Fruit fly (Drosophila melanogaster): ENCODE results near the gene CG7394.
A peak's percentile ranks its signal among the peaks of the same experiment; 100 is the strongest.

Gene CG7394

dm6 chr3L:11555662-11556460 is 5.9 kb upstream of the CG7394 start (continued):
- peak; percentile 70 for TF ChIP-seq Camta (GFP tag; optimal IDR thresholded peaks at IDR 0.05)
- peak; percentile 60 for TF ChIP-seq tap (tag; optimal IDR thresholded peaks at IDR 0.05)
- peak; percentile 84 for TF ChIP-seq CG7556 (GFP tag; optimal IDR thresholded peaks at IDR 0.05)
- TF ChIP-seq CG7357 (GFP tag; IDR thresholded peaks at IDR 0.05): 0 out of 3 replicates have a peak, but pooled peaks have one; percentile 30
- TF ChIP-seq zen (tag; optimal IDR thresholded peaks at IDR 0.05): peak; percentile 57
- TF ChIP-seq CG6765 (GFP tag; optimal IDR thresholded peaks at IDR 0.05): peak; percentile 59
- peak; percentile 77 for TF ChIP-seq nerfin-1 (tag; optimal IDR thresholded peaks at IDR 0.05)
- peak; percentile 49 for TF ChIP-seq CG17568 (GFP tag; optimal IDR thresholded peaks at IDR 0.05)
- TF ChIP-seq so (GFP tag; IDR thresholded peaks at IDR 0.05): peak; percentile 51; the same call in 1 of the 3 replicates
- peak; percentile 46; the same call in 1 of the 2 replicates for TF ChIP-seq ttk (GFP tag; IDR thresholded peaks at IDR 0.05)
- no peak for TF ChIP-seq sens-2 (GFP tag; IDR thresholded peaks at IDR 0.05)
- TF ChIP-seq CG16815 (GFP tag; optimal IDR thresholded peaks at IDR 0.05): peak; percentile 56
- no peak for TF ChIP-seq Trl (optimal IDR thresholded peaks at IDR 0.05)
- peak; percentile 32 for TF ChIP-seq Trl (GFP tag; optimal IDR thresholded peaks at IDR 0.05)
- TF ChIP-seq dpn (GFP tag; optimal IDR thresholded peaks at IDR 0.05): peak; percentile 44 to 59
- TF ChIP-seq nmo (GFP tag; optimal IDR thresholded peaks at IDR 0.05): peak; percentile 85
- TF ChIP-seq Nf-YA (GFP tag; IDR thresholded peaks at IDR 0.05): no peak
- TF ChIP-seq crc (GFP tag; optimal IDR thresholded peaks at IDR 0.05): no peak
- peak; percentile 82 for TF ChIP-seq CG17359 (tag; optimal IDR thresholded peaks at IDR 0.05)
- peak; percentile 34 for TF ChIP-seq CG13775 (GFP tag; optimal IDR thresholded peaks at IDR 0.05)
- TF ChIP-seq ERR (GFP tag; optimal IDR thresholded peaks at IDR 0.05): peak; percentile 24
- peak; percentile 87 for TF ChIP-seq CoRest (tag; optimal IDR thresholded peaks at IDR 0.05)
- TF ChIP-seq Asciz (GFP tag; optimal IDR thresholded peaks at IDR 0.05): peak; percentile 85
- no peak for TF ChIP-seq pan (optimal IDR thresholded peaks at IDR 0.05)
- TF ChIP-seq pan (GFP tag; optimal IDR thresholded peaks at IDR 0.05 in 1 of 2, IDR thresholded peaks at IDR 0.05 in 1 of 2): peak in 1 of 2 experiments; percentile 58
- no peak for TF ChIP-seq D19B (GFP tag; optimal IDR thresholded peaks at IDR 0.05)
- TF ChIP-seq CG13123 (GFP tag; optimal IDR thresholded peaks at IDR 0.05): peak; percentile 27
- peak; percentile 88 for TF ChIP-seq grau (tag; optimal IDR thresholded peaks at IDR 0.05)
- TF ChIP-seq cwo (GFP tag; optimal IDR thresholded peaks at IDR 0.05): peak; percentile 49
- peak; percentile 87 for TF ChIP-seq CG17361 (GFP tag; IDR thresholded peaks at IDR 0.05)
- no peak for TF ChIP-seq CG17802 (tag; optimal IDR thresholded peaks at IDR 0.05)
- TF ChIP-seq trh (GFP tag; optimal IDR thresholded peaks at IDR 0.05): peak; percentile 46
- TF ChIP-seq CG4328 (GFP tag; optimal IDR thresholded peaks at IDR 0.05): peak; percentile 57
- TF ChIP-seq CG18011 (GFP tag; optimal IDR thresholded peaks at IDR 0.05): no peak
- no peak for TF ChIP-seq pb (GFP tag; optimal IDR thresholded peaks at IDR 0.05)
- TF ChIP-seq ind (GFP tag; optimal IDR thresholded peaks at IDR 0.05): peak; percentile 48
- TF ChIP-seq ci (GFP tag; IDR thresholded peaks at IDR 0.05): peak; percentile 29; the same call in 2 of the 3 replicates
- TF ChIP-seq CG2712 (tag; optimal IDR thresholded peaks at IDR 0.05): peak; percentile 90
- no peak for TF ChIP-seq hth (optimal IDR thresholded peaks at IDR 0.05)
- peak; percentile 75 for TF ChIP-seq Ssrp (tag; optimal IDR thresholded peaks at IDR 0.05)
- peak; percentile 50 for TF ChIP-seq CG15011 (GFP tag; optimal IDR thresholded peaks at IDR 0.05)
- peak; percentile 32 for TF ChIP-seq Lhr (GFP tag; optimal IDR thresholded peaks at IDR 0.05)
- TF ChIP-seq bigmax (GFP tag; optimal IDR thresholded peaks at IDR 0.05): no peak
- no peak; the same call in 1 of the 2 replicates for TF ChIP-seq Adf1 (GFP tag; IDR thresholded peaks at IDR 0.05)
- peak; percentile 80 for TF ChIP-seq CG11695 (GFP tag; IDR thresholded peaks at IDR 0.05)
- TF ChIP-seq CrebB (tag; optimal IDR thresholded peaks at IDR 0.05): peak; percentile 31
- TF ChIP-seq CG43689 (GFP tag; IDR thresholded peaks at IDR 0.05): no peak
- peak; percentile 15; the same call in 1 of the 2 replicates for TF ChIP-seq ap (GFP tag; IDR thresholded peaks at IDR 0.05)
- no peak for TF ChIP-seq jigr1 (GFP tag; IDR thresholded peaks at IDR 0.05)
- peak; percentile 83 for TF ChIP-seq unpg (GFP tag; optimal IDR thresholded peaks at IDR 0.05)

Measured in whole organism, embryonic.